Fruit fly (Drosophila melanogaster) whole organism, prepupa: ENCODE data around the gene CG14017.

ENCODE experiments used
- CG10631 ChIP-seq: fragments of 200-800 bp; sonication (Bioruptor generic); optimal IDR thresholded peaks from 2 replicates; lab custom pipeline; 2016; ENCODE audit warnings: missing biosample characterization, missing genetic modification characterization
- CG3032 ChIP-seq: fragments of 200-800 bp; optimal IDR thresholded peaks from 2 replicates; lab custom pipeline; 2019; ENCODE audit warnings: missing biosample characterization, mild to moderate bottlenecking, missing genetic modification characterization, moderate library complexity

CG14017 gene

DNA sequence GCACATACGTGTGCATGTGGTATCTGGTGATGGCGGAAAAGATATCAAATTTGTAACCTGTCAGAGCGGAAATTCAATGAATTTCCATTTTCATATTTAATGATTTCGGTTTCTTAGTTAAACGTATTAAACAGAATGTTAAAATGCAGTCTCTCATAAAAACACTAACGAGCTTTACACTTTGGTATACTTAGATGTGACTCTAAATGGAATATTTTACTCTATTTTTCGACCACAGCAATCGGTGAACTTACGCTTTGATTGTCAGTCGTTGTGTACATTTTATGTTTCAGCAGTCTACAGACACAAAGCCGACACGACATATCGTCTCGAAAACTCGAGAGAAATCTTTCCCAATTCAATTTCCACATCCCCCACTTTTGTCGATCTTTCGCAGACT lies 42.8 kb downstream of the CG14017 start, which contains the start of gene CG18266:
Gene CG18266, plus strand, starts transcription at position 301 of the 400 bp plus-strand sequence.
- no peak for TF ChIP-seq CG3032 (tag; lab: Kevin White, UChicago)
- TF ChIP-seq CG10631 (GFP tag; lab: Kevin White, UChicago), result no peak
- TF ChIP-seq, all 60 proteins: peak for 0
